Worm (Caenorhabditis elegans): ENCODE results near the gene ocr-4.
A peak's percentile ranks its signal among the peaks of the same experiment; 100 is the strongest.

Gene ocr-4

ce11 chrIV:7285839-7286238 lies 46.8 kb downstream of the ocr-4 start, which contains the start of gene C06E4.8:
C06E4.8 (minus strand) TSS chrIV:7285875.
- TF ChIP-seq nhr-19 (GFP tag; conservative IDR thresholded peaks at IDR 0.05) = no peak
- TF ChIP-seq snpc-4 (tag; optimal IDR thresholded peaks at IDR 0.05) = no peak
- TF ChIP-seq nhr-71 (tag; optimal IDR thresholded peaks at IDR 0.05) = no peak
- no peak for TF ChIP-seq lin-15B (tag; optimal IDR thresholded peaks at IDR 0.05)
- no peak for TF ChIP-seq lin-39 (tag; optimal IDR thresholded peaks at IDR 0.05)
- TF ChIP-seq pax-3 (tag; optimal IDR thresholded peaks at IDR 0.05) = no peak
- TF ChIP-seq tbx-2 (tag; optimal IDR thresholded peaks at IDR 0.05) = no peak
- no peak for TF ChIP-seq lin-13 (GFP tag; optimal IDR thresholded peaks at IDR 0.05)
- no peak for TF ChIP-seq sptf-1 (tag; optimal IDR thresholded peaks at IDR 0.05)
- TF ChIP-seq nhr-76 (tag; optimal IDR thresholded peaks at IDR 0.05) = no peak
- no peak for TF ChIP-seq hlh-17 (GFP tag; optimal IDR thresholded peaks at IDR 0.05; ENCODE audit: borderline replicate concordance)
- TF ChIP-seq elt-2 (tag; optimal IDR thresholded peaks at IDR 0.05) = no peak
- no peak for TF ChIP-seq elt-3 (tag; optimal IDR thresholded peaks at IDR 0.05)
- no peak for TF ChIP-seq nhr-20 (tag; optimal IDR thresholded peaks at IDR 0.05)
- TF ChIP-seq vab-15 (tag; optimal IDR thresholded peaks at IDR 0.05) = no peak
- no peak for TF ChIP-seq zip-4 (GFP tag; optimal IDR thresholded peaks at IDR 0.05)
- TF ChIP-seq nhr-77 (tag; optimal IDR thresholded peaks at IDR 0.05) = no peak
- TF ChIP-seq grh-1 (GFP tag; IDR thresholded peaks at IDR 0.05) = no peak

ce11 chrIV:7282957-7283356 lies 49.6 kb downstream of the ocr-4 start, which contains the start of gene C06E4.1:
C06E4.1 (plus strand) TSS chrIV:7283257.
- no peak for TF ChIP-seq grh-1 (GFP tag; IDR thresholded peaks at IDR 0.05)
- TF ChIP-seq ets-5 (GFP tag; IDR thresholded peaks at IDR 0.05) = 0 out of 2 replicates have a peak, but pooled peaks have one; percentile 11
- no peak for TF ChIP-seq efl-1 (optimal IDR thresholded peaks at IDR 0.05)
- TF ChIP-seq efl-1 (GFP tag; optimal IDR thresholded peaks at IDR 0.05 in 1 of 2) = peak in 1 of 2 experiments; percentile 66
